Worm (Caenorhabditis elegans) whole organism, L2 larva: ENCODE results near the gene ugt-34.

Source experiments
- C34F6.9 ChIP-seq: fragments of 150-350 bp; optimal IDR thresholded peaks from 2 replicates; lab custom pipeline; 2014; ENCODE audit warnings: missing biosample characterization, missing genetic modification characterization
- lin-39 ChIP-seq: fragments of 150-350 bp; optimal IDR thresholded peaks from 2 replicates; lab custom pipeline; 2014; ENCODE audit warnings: missing biosample characterization, missing genetic modification reagents, missing genetic modification characterization
- lsy-2 ChIP-seq, 2 experiments: fragments of 150-350 bp in 1 of 2; sonication (generic microtip) in 1 of 2; optimal IDR thresholded peaks; 2 replicates each; lab custom pipeline; 2014 to 2017; ENCODE audit warnings: missing biosample characterization in 2 of 2, missing genetic modification characterization in 2 of 2
- nhr-11 ChIP-seq: fragments of 150-350 bp; optimal IDR thresholded peaks from 2 replicates; lab custom pipeline; 2014; ENCODE audit warnings: missing biosample characterization, missing genetic modification characterization
- unc-39 ChIP-seq: fragments of 150-350 bp; optimal IDR thresholded peaks from 2 replicates; lab custom pipeline; 2014; ENCODE audit warnings: missing biosample characterization, missing genetic modification characterization
- unc-62 ChIP-seq: fragments of 150-350 bp; optimal IDR thresholded peaks from 2 replicates; lab custom pipeline; 2014; ENCODE audit warnings: missing biosample characterization, missing genetic modification reagents, missing genetic modification characterization
- ztf-11 ChIP-seq: sonication (generic microtip); optimal IDR thresholded peaks from 2 replicates; lab custom pipeline; 2017; ENCODE audit warnings: missing biosample characterization, missing genetic modification characterization

DNA sequence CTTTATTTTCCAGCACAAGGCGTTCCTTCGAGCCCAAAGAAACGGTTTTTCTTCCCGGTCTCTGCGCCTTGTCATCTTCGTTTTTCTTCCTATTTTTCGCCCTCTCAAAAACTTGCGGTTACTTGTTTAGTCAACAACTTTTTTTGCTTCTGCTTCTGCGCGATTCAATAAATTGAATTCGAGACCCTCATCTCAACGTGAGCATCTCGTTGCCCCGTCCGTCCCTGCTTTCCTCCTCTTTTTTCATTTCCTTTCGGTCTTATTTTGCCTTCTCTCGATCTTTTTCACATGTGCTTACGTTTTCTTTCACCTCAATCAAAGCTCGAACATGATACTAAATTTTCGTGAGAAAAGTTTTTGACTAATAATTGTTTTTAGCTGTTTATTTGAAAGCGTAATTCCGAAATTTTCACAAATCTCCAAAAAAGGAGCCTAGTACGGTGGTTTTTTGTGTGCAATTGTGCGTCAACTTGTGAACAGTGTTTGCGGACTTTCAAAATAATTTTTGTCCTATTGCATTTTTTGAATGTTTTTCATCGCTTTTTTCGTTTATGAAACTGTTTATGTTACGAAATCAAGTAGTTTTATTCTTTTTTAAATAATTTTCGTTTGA lies 23.3 kb upstream of the ugt-34 start:
- TF ChIP-seq nhr-11 (tag; lab: Kevin White, UChicago) (no peak), unc-39 (tag; lab: Kevin White, UChicago) (no peak), lin-39 (tag; lab: Kevin White, UChicago) (no peak), unc-62 (GFP tag; lab: Kevin White, UChicago) (no peak), lsy-2 (tag; optimal IDR thresholded peaks at IDR 0.05; lab: Kevin White, UChicago) (peak in 1 of 2 experiments; percentile 73), C34F6.9 (peak; percentile 42), ztf-11 (no peak)
